Worm (Caenorhabditis elegans) whole organism, L1 larva: Measurements from ENCODE around the gene ssp-33.

Experiments
- F16B12.6 ChIP-seq: fragments of 150-350 bp; optimal IDR thresholded peaks from 2 replicates; lab custom pipeline; 2014; ENCODE audit warnings: missing biosample characterization, missing genetic modification characterization
- aha-1 ChIP-seq: fragments of 150-350 bp; optimal IDR thresholded peaks from 2 replicates; lab custom pipeline; 2014; ENCODE audit warnings: missing biosample characterization, missing genetic modification characterization
- ama-1 ChIP-seq: fragments of 150-350 bp; optimal IDR thresholded peaks from 2 replicates; lab custom pipeline; 2014
- blmp-1 ChIP-seq: fragments of 150-350 bp; optimal IDR thresholded peaks from 2 replicates; lab custom pipeline; 2014; ENCODE audit warnings: missing biosample characterization, missing genetic modification characterization
- ces-1 ChIP-seq: fragments of 150-350 bp; optimal IDR thresholded peaks from 2 replicates; lab custom pipeline; 2014; ENCODE audit warnings: missing biosample characterization, missing genetic modification reagents, missing genetic modification characterization
- dpl-1 ChIP-seq, 3 experiments: fragments of 150-350 bp in 2 of 3; sonication (generic microtip) in 1 of 3; optimal IDR thresholded peaks; 2 replicates each; lab custom pipeline; 2014 to 2017; ENCODE audit warnings: missing biosample characterization in 3 of 3, missing genetic modification characterization in 3 of 3, missing genetic modification reagents in 3 of 3
- efl-1 ChIP-seq, 4 experiments: fragments of 150-350 bp; optimal IDR thresholded peaks in 3 of 4; peaks in 1 of 4; 1 replicate in 1 of 4; 2 replicates in 3 of 4; lab custom pipeline; 2014; ENCODE audit warnings: missing biosample characterization in 2 of 4, missing genetic modification characterization in 2 of 4, missing genetic modification reagents in 2 of 4
- elt-3 ChIP-seq, 6 experiments: fragments of 150-350 bp in 1 of 6; sonication (generic microtip); optimal IDR thresholded peaks; 2 replicates each; lab custom pipeline; 2017 to 2018; ENCODE audit warnings: missing biosample characterization in 6 of 6, missing genetic modification characterization in 6 of 6, inconsistent platforms in 1 of 6
- ets-5 ChIP-seq: fragments of 200-800 bp; sonication (Bioruptor generic); IDR thresholded peaks from 2 replicates; pipeline ENCODE4 v1.3.6; 2022; ENCODE audit warnings: missing genetic modification characterization, missing compliant biosample characterization
- grh-1 ChIP-seq: fragments of 200-800 bp; sonication (Bioruptor generic); IDR thresholded peaks from 2 replicates; pipeline ENCODE4 v1.3.6; 2022; ENCODE audit warnings: missing genetic modification reagents, missing genetic modification characterization, missing compliant biosample characterization
- hlh-17 ChIP-seq: fragments of 200-800 bp; sonication (Bioruptor generic); optimal IDR thresholded peaks from 2 replicates; lab custom pipeline; 2018; ENCODE audit warnings: missing genetic modification characterization, mild to moderate bottlenecking, missing compliant biosample characterization, moderate library complexity, borderline replicate concordance
- hpl-2 ChIP-seq: fragments of 150-350 bp; optimal IDR thresholded peaks from 2 replicates; lab custom pipeline; 2014; ENCODE audit warnings: missing biosample characterization, missing genetic modification reagents, missing genetic modification characterization
- lin-14 ChIP-seq: fragments of 200-800 bp; sonication (Bioruptor generic); optimal IDR thresholded peaks from 2 replicates; lab custom pipeline; 2018; ENCODE audit warnings: mild to moderate bottlenecking, missing genetic modification characterization, moderate library complexity, missing compliant biosample characterization
- lir-3 ChIP-seq: sonication (generic microtip); optimal IDR thresholded peaks from 2 replicates; lab custom pipeline; 2016; ENCODE audit warnings: mild to moderate bottlenecking, missing genetic modification characterization, moderate library complexity, missing compliant biosample characterization; ENCODE audit not compliant: poor library complexity
- mab-9 ChIP-seq: fragments of 200-800 bp; sonication (Bioruptor generic); IDR thresholded peaks from 2 replicates; pipeline ENCODE4 v1.3.6; 2022; ENCODE audit warnings: missing genetic modification reagents, missing genetic modification characterization, missing compliant biosample characterization
- mdl-1 ChIP-seq, 2 experiments: fragments of 150-350 bp; optimal IDR thresholded peaks; 2 replicates each; lab custom pipeline; 2014 to 2017; ENCODE audit warnings: missing biosample characterization in 2 of 2, missing genetic modification characterization in 2 of 2, inconsistent platforms in 1 of 2
- mef-2 ChIP-seq: fragments of 150-350 bp; optimal IDR thresholded peaks from 2 replicates; lab custom pipeline; 2014; ENCODE audit warnings: missing biosample characterization, missing genetic modification characterization
- mep-1 ChIP-seq: fragments of 150-350 bp; optimal IDR thresholded peaks from 2 replicates; lab custom pipeline; 2014; ENCODE audit warnings: missing biosample characterization, missing genetic modification characterization
- nhr-20 ChIP-seq: sonication (generic microtip); optimal IDR thresholded peaks from 2 replicates; lab custom pipeline; 2016; ENCODE audit warnings: mild to moderate bottlenecking, missing genetic modification characterization, missing compliant biosample characterization
- nhr-237 ChIP-seq: fragments of 150-350 bp; optimal IDR thresholded peaks from 2 replicates; lab custom pipeline; 2014; ENCODE audit warnings: missing biosample characterization, missing genetic modification characterization
- nhr-28 ChIP-seq: fragments of 150-350 bp; optimal IDR thresholded peaks from 2 replicates; lab custom pipeline; 2014; ENCODE audit warnings: missing biosample characterization, missing genetic modification characterization
- nhr-71 ChIP-seq: sonication (generic microtip); optimal IDR thresholded peaks from 2 replicates; lab custom pipeline; 2016; ENCODE audit warnings: mild to moderate bottlenecking, missing genetic modification characterization, moderate library complexity, missing compliant biosample characterization
- nhr-84 ChIP-seq: sonication (generic microtip); optimal IDR thresholded peaks from 2 replicates; lab custom pipeline; 2017; ENCODE audit warnings: missing biosample characterization, missing genetic modification characterization
- pax-3 ChIP-seq: fragments of 200-800 bp; sonication (Bioruptor generic); optimal IDR thresholded peaks from 2 replicates; lab custom pipeline; 2018; ENCODE audit warnings: mild to moderate bottlenecking, missing genetic modification characterization, moderate library complexity, missing compliant biosample characterization
- pqm-1 ChIP-seq: sonication (generic microtip); optimal IDR thresholded peaks from 3 replicates; lab custom pipeline; 2017; ENCODE audit warnings: missing biosample characterization, missing genetic modification characterization
- sox-4 ChIP-seq: sonication (generic microtip); optimal IDR thresholded peaks from 2 replicates; lab custom pipeline; 2016; ENCODE audit warnings: missing genetic modification characterization, missing compliant biosample characterization
- sptf-1 ChIP-seq: fragments of 150-350 bp; optimal IDR thresholded peaks from 2 replicates; lab custom pipeline; 2014; ENCODE audit warnings: missing biosample characterization, missing genetic modification characterization
- swsn-7 ChIP-seq: sonication (generic microtip); optimal IDR thresholded peaks from 2 replicates; lab custom pipeline; 2016; ENCODE audit warnings: missing genetic modification characterization, missing compliant biosample characterization
- tlp-1 ChIP-seq: fragments of 150-350 bp; optimal IDR thresholded peaks from 2 replicates; lab custom pipeline; 2014; ENCODE audit warnings: missing biosample characterization, missing genetic modification characterization
- unc-30 ChIP-seq: sonication (generic microtip); optimal IDR thresholded peaks from 2 replicates; lab custom pipeline; 2017; ENCODE audit warnings: missing biosample characterization, missing genetic modification characterization
- unc-86 ChIP-seq: sonication (generic microtip); optimal IDR thresholded peaks from 2 replicates; lab custom pipeline; 2016; ENCODE audit warnings: missing genetic modification characterization, missing compliant biosample characterization
- unc-98 ChIP-seq: fragments of 200-800 bp; sonication (Bioruptor generic); IDR thresholded peaks from 2 replicates; pipeline ENCODE4 v1.3.6; 2022; ENCODE audit warnings: missing genetic modification characterization, missing compliant biosample characterization

Gene ssp-33

ce11 chrV:14711077-14711476 is at the start of gene ssp-33:
TSS of gene ssp-33 (plus strand) at chrV:14711377.
- TF ChIP-seq nhr-71 (tag; lab: Kevin White, UChicago) (no peak), tlp-1 (tag; lab: Kevin White, UChicago) (no peak), ets-5 (GFP tag; lab: Robert Waterston, UW) (no peak), pqm-1 (no peak), mdl-1 (tag; optimal IDR thresholded peaks at IDR 0.05; lab: Kevin White, UChicago) (no peak), blmp-1 (tag; lab: Kevin White, UChicago) (no peak), mef-2 (tag; lab: Kevin White, UChicago) (no peak), mab-9 (GFP tag; lab: Robert Waterston, UW) (no peak), pax-3 (tag; lab: Kevin White, UChicago) (no peak), lin-14 (GFP tag; lab: Kevin White, UChicago) (no peak), hpl-2 (GFP tag; lab: Kevin White, UChicago) (no peak), F16B12.6 (tag; lab: Kevin White, UChicago) (no peak)

- TF ChIP-seq nhr-237 (tag; lab: Kevin White, UChicago) (no peak), nhr-84 (tag; lab: Kevin White, UChicago) (no peak)
Measured at ce11 chrV:14663006-14663405, 48.2 kb upstream of the ssp-33 start, which contains the start of gene C47E8.9. TSS of gene C47E8.9 (plus strand) at chrV:14663306.

ce11 chrV:14665728-14666127 is 45.4 kb upstream of the ssp-33 start, which contains the start of gene C47E8.1:
TSS of gene C47E8.1 (plus strand) at chrV:14666028.
- TF ChIP-seq unc-98 (GFP tag; lab: Robert Waterston, UW), result no peak
- TF ChIP-seq mef-2 (tag; lab: Kevin White, UChicago), result no peak
- no peak for TF ChIP-seq ets-5 (GFP tag; lab: Robert Waterston, UW)
- no peak for TF ChIP-seq dpl-1 (GFP tag; optimal IDR thresholded peaks at IDR 0.05; lab: Kevin White, UChicago)
- TF ChIP-seq nhr-20 (tag; lab: Kevin White, UChicago), result no peak
- TF ChIP-seq grh-1 (GFP tag; lab: Robert Waterston, UW), result no peak
- no peak for TF ChIP-seq mep-1
- no peak for TF ChIP-seq sptf-1 (tag; lab: Kevin White, UChicago)
- no peak for TF ChIP-seq hpl-2 (GFP tag; lab: Kevin White, UChicago)
- no peak for TF ChIP-seq nhr-84 (tag; lab: Kevin White, UChicago)
- TF ChIP-seq lin-14 (GFP tag; lab: Kevin White, UChicago), result no peak
- TF ChIP-seq aha-1 (tag; lab: Kevin White, UChicago), result no peak
- TF ChIP-seq ces-1 (GFP tag; lab: Kevin White, UChicago), result no peak
- TF ChIP-seq sox-4 (tag; lab: Kevin White, UChicago), result no peak
- no peak for TF ChIP-seq nhr-28 (tag; lab: Kevin White, UChicago)

- TF ChIP-seq grh-1 (GFP tag; lab: Robert Waterston, UW) (no peak), mdl-1 (tag; optimal IDR thresholded peaks at IDR 0.05; lab: Kevin White, UChicago) (no peak), unc-86 (tag; lab: Kevin White, UChicago) (no peak)
Measured at ce11 chrV:14678298-14678697, 32.9 kb upstream of the ssp-33 start.

- TF ChIP-seq aha-1 (tag; lab: Kevin White, UChicago) (no peak), mdl-1 (tag; optimal IDR thresholded peaks at IDR 0.05; lab: Kevin White, UChicago) (no peak), elt-3 (tag; optimal IDR thresholded peaks at IDR 0.05; lab: Kevin White, UChicago) (no peak), unc-30 (tag; lab: Kevin White, UChicago) (no peak), swsn-7 (no peak), efl-1 (optimal IDR thresholded peaks at IDR 0.05; lab: Kevin White, UChicago) (no peak), efl-1 (GFP tag; optimal IDR thresholded peaks at IDR 0.05 in 1 of 2; lab: Kevin White, UChicago) (no peak), mab-9 (GFP tag; lab: Robert Waterston, UW) (no peak), ama-1 (no peak), hlh-17 (GFP tag; lab: Kevin White, UChicago) (no peak), unc-86 (tag; lab: Kevin White, UChicago) (no peak), lir-3 (tag; lab: Kevin White, UChicago) (no peak)
Measured at ce11 chrV:14680014-14680413, 31.2 kb upstream of the ssp-33 start, which contains the start of gene C47E8.3. TSS of gene C47E8.3 (plus strand) at chrV:14680314.
